Worm (Caenorhabditis elegans): ENCODE data around the gene Y40H7A.11.

ce11 chrIV:15259548-15259947 is 39.4 kb upstream of the Y40H7A.11 start, which contains the start of gene Y73F8A.5:
- TF ChIP-seq W03F9.2 (tag; optimal IDR thresholded peaks at IDR 0.05) (no peak), him-1 (tag; optimal IDR thresholded peaks at IDR 0.05) (no peak)
